Worm (Caenorhabditis elegans) whole organism, L1 larva: ENCODE results near the gene bmk-1.

Experiments
- C16A3.4 ChIP-seq: fragments of 150-350 bp; optimal IDR thresholded peaks from 2 replicates; lab custom pipeline; 2014; ENCODE audit warnings: missing biosample characterization, missing genetic modification characterization
- aly-2 ChIP-seq: fragments of 150-350 bp; optimal IDR thresholded peaks from 2 replicates; lab custom pipeline; 2014; ENCODE audit warnings: missing biosample characterization, missing genetic modification characterization
- ama-1 ChIP-seq: fragments of 150-350 bp; optimal IDR thresholded peaks from 2 replicates; lab custom pipeline; 2014
- ceh-63 ChIP-seq: fragments of 200-800 bp; sonication (Bioruptor generic); optimal IDR thresholded peaks from 2 replicates; lab custom pipeline; 2018; ENCODE audit warnings: mild to moderate bottlenecking, missing genetic modification characterization, missing compliant biosample characterization
- ceh-82 ChIP-seq, 3 experiments: fragments of 150-350 bp in 1 of 3; sonication (generic microtip) in 2 of 3; optimal IDR thresholded peaks; 2 replicates each; lab custom pipeline; 2014 to 2017; ENCODE audit warnings: missing biosample characterization in 3 of 3, missing genetic modification characterization in 3 of 3
- fos-1 ChIP-seq: fragments of 150-350 bp; optimal IDR thresholded peaks from 2 replicates; lab custom pipeline; 2014; ENCODE audit warnings: missing biosample characterization, missing genetic modification characterization
- pag-3 ChIP-seq: sonication (generic microtip); optimal IDR thresholded peaks from 2 replicates; lab custom pipeline; 2017; ENCODE audit warnings: missing genetic modification characterization, mild to moderate bottlenecking, missing compliant biosample characterization, antibody characterized with exemption, borderline replicate concordance; ENCODE audit not compliant: insufficient read depth
- unc-30 ChIP-seq: sonication (generic microtip); optimal IDR thresholded peaks from 2 replicates; lab custom pipeline; 2017; ENCODE audit warnings: missing biosample characterization, missing genetic modification characterization
- ztf-4 ChIP-seq: fragments of 150-350 bp; optimal IDR thresholded peaks from 2 replicates; lab custom pipeline; 2014; ENCODE audit warnings: missing biosample characterization, missing genetic modification characterization

- TF ChIP-seq ama-1 (lab: Kevin White, UChicago): no peak
- TF ChIP-seq fos-1 (tag; lab: Kevin White, UChicago): no peak
- TF ChIP-seq ztf-4 (tag; lab: Kevin White, UChicago): no peak
- TF ChIP-seq unc-30 (tag; lab: Kevin White, UChicago): no peak
- no peak for TF ChIP-seq ceh-63 (GFP tag; lab: Kevin White, UChicago)
- TF ChIP-seq pag-3 (tag; lab: Kevin White, UChicago): no peak
- TF ChIP-seq ceh-82 (tag; optimal IDR thresholded peaks at IDR 0.05; lab: Kevin White, UChicago): no peak
- no peak for TF ChIP-seq aly-2 (tag; lab: Kevin White, UChicago)
- TF ChIP-seq C16A3.4 (tag; lab: Kevin White, UChicago): no peak
Measured at ce11 chrV:14417735-14418134, 39.0 kb downstream of the bmk-1 start, which contains the start of the genes nxf-2 and set-31.
